Worm (Caenorhabditis elegans): ENCODE results near the gene acbp-6.
A peak's percentile ranks its signal among the peaks of the same experiment; 100 is the strongest.

acbp-6 gene

ce11 chrII:11960596-11961217 lies 12.8 kb downstream of the acbp-6 start:
- no peak for TF ChIP-seq R02D3.7 (tag; optimal IDR thresholded peaks at IDR 0.05)
- TF ChIP-seq nhr-6 (tag; optimal IDR thresholded peaks at IDR 0.05), result no peak
- TF ChIP-seq sma-9 (GFP tag; optimal IDR thresholded peaks at IDR 0.05), result peak; percentile 65
- TF ChIP-seq sma-9 (tag; optimal IDR thresholded peaks at IDR 0.05), result no peak
- TF ChIP-seq C34F6.9 (tag; optimal IDR thresholded peaks at IDR 0.05), result no peak
- peak; percentile 9 for TF ChIP-seq zag-1 (tag; optimal IDR thresholded peaks at IDR 0.05)
- no peak for TF ChIP-seq dmd-4 (tag; optimal IDR thresholded peaks at IDR 0.05)
- TF ChIP-seq nhr-25 (tag; optimal IDR thresholded peaks at IDR 0.05), result peak; percentile 40
- no peak for TF ChIP-seq ceh-16 (tag; optimal IDR thresholded peaks at IDR 0.05)
- TF ChIP-seq lin-13 (GFP tag; optimal IDR thresholded peaks at IDR 0.05), result peak; percentile 66
- TF ChIP-seq sem-4 (tag; optimal IDR thresholded peaks at IDR 0.05), result no peak
- TF ChIP-seq sma-3 (GFP tag; optimal IDR thresholded peaks at IDR 0.05), result peak; percentile 65
- TF ChIP-seq lin-39 (tag; optimal IDR thresholded peaks at IDR 0.05), result no peak
- TF ChIP-seq F13H6.1 (tag; optimal IDR thresholded peaks at IDR 0.05), result peak; percentile 81
- peak; percentile 11 for TF ChIP-seq gmeb-1 (tag; optimal IDR thresholded peaks at IDR 0.05)
- TF ChIP-seq nhr-11 (tag; optimal IDR thresholded peaks at IDR 0.05), result peak; percentile 66
- no peak for TF ChIP-seq elt-1 (tag; optimal IDR thresholded peaks at IDR 0.05)
- TF ChIP-seq ztf-1 (GFP tag; conservative IDR thresholded peaks at IDR 0.05), result no peak
- peak; percentile 13 for TF ChIP-seq lin-11 (tag; optimal IDR thresholded peaks at IDR 0.05)
- TF ChIP-seq lsy-2 (tag; optimal IDR thresholded peaks at IDR 0.05), result peak; percentile 49 to 59
- TF ChIP-seq egl-27 (tag; optimal IDR thresholded peaks at IDR 0.05), result peak; percentile 9
- peak; percentile 57 for TF ChIP-seq nhr-129 (tag; optimal IDR thresholded peaks at IDR 0.05)
- TF ChIP-seq fos-1 (tag; optimal IDR thresholded peaks at IDR 0.05), result peak; percentile 59
- TF ChIP-seq unc-55 (GFP tag; optimal IDR thresholded peaks at IDR 0.05), result peak; percentile 58
- no peak for TF ChIP-seq ZK546.5 (tag; optimal IDR thresholded peaks at IDR 0.05)
- TF ChIP-seq nhr-21 (tag; optimal IDR thresholded peaks at IDR 0.05), result peak; percentile 49
- TF ChIP-seq ceh-82 (tag; optimal IDR thresholded peaks at IDR 0.05), result no peak
- TF ChIP-seq ztf-4 (tag; optimal IDR thresholded peaks at IDR 0.05), result peak; percentile 31
- no peak for TF ChIP-seq elt-3 (tag; optimal IDR thresholded peaks at IDR 0.05)
- no peak for TF ChIP-seq ztf-11 (tag; optimal IDR thresholded peaks at IDR 0.05)
- no peak for TF ChIP-seq nhr-10 (tag; optimal IDR thresholded peaks at IDR 0.05)
- peak in 1 of 2 experiments; percentile 46 for TF ChIP-seq mdl-1 (tag; optimal IDR thresholded peaks at IDR 0.05)
- no peak for TF ChIP-seq snpc-4 (tag; optimal IDR thresholded peaks at IDR 0.05)
- peak; percentile 44 for TF ChIP-seq crh-2 (tag; optimal IDR thresholded peaks at IDR 0.05)
- TF ChIP-seq Y55F3AM.14 (GFP tag; optimal IDR thresholded peaks at IDR 0.05), result peak; percentile 88
- TF ChIP-seq mbf-1 (tag; optimal IDR thresholded peaks at IDR 0.05), result peak; percentile 42
- no peak for TF ChIP-seq nhr-23 (tag; optimal IDR thresholded peaks at IDR 0.05)
- TF ChIP-seq nhr-12 (tag; optimal IDR thresholded peaks at IDR 0.05), result no peak

DNA sequence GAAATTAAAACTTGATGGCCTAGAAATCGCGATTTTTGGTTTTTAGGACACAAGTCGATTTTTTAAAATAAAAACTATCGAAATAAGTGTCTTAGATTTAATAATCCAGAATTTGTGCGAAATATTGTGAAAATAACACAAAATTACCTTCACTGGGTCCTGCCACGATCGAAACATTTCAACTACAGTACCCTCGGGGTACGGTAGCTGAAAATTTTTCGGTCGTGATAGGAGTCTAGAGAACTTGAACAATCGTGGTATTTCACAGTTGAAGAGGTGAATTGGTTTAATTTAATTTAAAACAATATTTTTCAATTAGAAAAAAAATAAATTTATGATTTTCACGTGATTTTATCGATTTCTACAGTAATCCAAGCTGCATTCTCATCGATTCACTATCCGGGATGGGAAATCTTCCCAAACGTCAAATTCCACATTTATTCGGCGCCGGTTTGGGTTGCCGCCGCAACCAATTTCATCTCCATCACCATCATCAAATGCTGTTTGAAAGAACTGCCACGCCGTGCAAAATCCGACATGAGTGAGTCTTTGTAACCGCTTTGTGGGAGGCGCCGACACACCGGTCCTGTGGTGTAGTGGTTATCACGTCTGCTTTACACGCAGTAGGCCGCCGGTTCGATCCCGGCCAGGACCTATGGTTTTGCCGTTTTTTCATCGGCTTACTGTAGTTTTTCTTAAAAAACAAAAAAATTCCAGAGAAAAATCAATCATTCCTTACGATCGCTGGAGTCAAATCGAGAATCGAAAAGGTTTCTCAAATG lies 14.5 kb downstream of the acbp-6 start:
- TF ChIP-seq C34F6.9 (tag; optimal IDR thresholded peaks at IDR 0.05), result peak; percentile 34
- peak; percentile 68 for TF ChIP-seq nhr-129 (tag; optimal IDR thresholded peaks at IDR 0.05)
- peak; percentile 28 for TF ChIP-seq crh-2 (tag; optimal IDR thresholded peaks at IDR 0.05)
- peak; percentile 61 for TF ChIP-seq F13H6.1 (tag; optimal IDR thresholded peaks at IDR 0.05)
- peak; percentile 10 for TF ChIP-seq nhr-21 (tag; optimal IDR thresholded peaks at IDR 0.05)
- no peak for TF ChIP-seq unc-39 (tag; optimal IDR thresholded peaks at IDR 0.05)
- TF ChIP-seq nhr-237 (tag; optimal IDR thresholded peaks at IDR 0.05), result no peak
- TF ChIP-seq sma-3 (GFP tag; optimal IDR thresholded peaks at IDR 0.05), result peak; percentile 39
- peak; percentile 16 for TF ChIP-seq fos-1 (tag; optimal IDR thresholded peaks at IDR 0.05)
- no peak for TF ChIP-seq R02D3.7 (tag; optimal IDR thresholded peaks at IDR 0.05)
- TF ChIP-seq gmeb-1 (tag; optimal IDR thresholded peaks at IDR 0.05), result peak; percentile 15
- no peak for TF ChIP-seq ztf-1 (GFP tag; conservative IDR thresholded peaks at IDR 0.05)
- no peak for TF ChIP-seq nhr-25 (tag; optimal IDR thresholded peaks at IDR 0.05)
- peak in 1 of 2 experiments; percentile 61 for TF ChIP-seq lsy-2 (tag; optimal IDR thresholded peaks at IDR 0.05)
- TF ChIP-seq lin-11 (tag; optimal IDR thresholded peaks at IDR 0.05), result peak; percentile 39
- TF ChIP-seq egl-27 (tag; optimal IDR thresholded peaks at IDR 0.05), result no peak
- TF ChIP-seq lin-13 (GFP tag; optimal IDR thresholded peaks at IDR 0.05), result peak; percentile 46
- TF ChIP-seq unc-55 (GFP tag; optimal IDR thresholded peaks at IDR 0.05), result peak; percentile 70
- no peak for TF ChIP-seq skn-1 (tag; optimal IDR thresholded peaks at IDR 0.05)

All from whole organism, L2 larva.